Worm (Caenorhabditis elegans) whole organism, mixed stage, embryonic: ENCODE results near the gene slc-25A32.

Experiments
- M03D4.4 ChIP-seq: sonication (generic microtip); optimal IDR thresholded peaks from 2 replicates; lab custom pipeline; 2017; ENCODE audit warnings: mild to moderate bottlenecking, missing genetic modification characterization, missing compliant biosample characterization
- bed-3 ChIP-seq: fragments of 200-800 bp; sonication (Bioruptor generic); optimal IDR thresholded peaks from 3 replicates; lab custom pipeline; 2018; ENCODE audit warnings: mild to moderate bottlenecking, missing genetic modification characterization, moderate library complexity, missing compliant biosample characterization
- blmp-1 ChIP-seq: fragments of 150-350 bp; optimal IDR thresholded peaks from 2 replicates; lab custom pipeline; 2014; ENCODE audit warnings: missing biosample characterization, missing genetic modification characterization
- ceh-39 ChIP-seq: fragments of 150-350 bp; optimal IDR thresholded peaks from 2 replicates; lab custom pipeline; 2014; ENCODE audit warnings: missing biosample characterization, missing genetic modification characterization
- ceh-43 ChIP-seq: fragments of 200-800 bp; sonication (Bioruptor generic); optimal IDR thresholded peaks from 2 replicates; lab custom pipeline; 2018; ENCODE audit warnings: mild to moderate bottlenecking, missing genetic modification characterization, moderate library complexity, missing compliant biosample characterization
- ceh-83 ChIP-seq: fragments of 200-800 bp; sonication (Bioruptor generic); optimal IDR thresholded peaks from 2 replicates; lab custom pipeline; 2018; ENCODE audit warnings: mild to moderate bottlenecking, missing genetic modification characterization, missing compliant biosample characterization
- ces-1 ChIP-seq: fragments of 150-350 bp; optimal IDR thresholded peaks from 2 replicates; lab custom pipeline; 2014; ENCODE audit warnings: missing biosample characterization, missing genetic modification reagents, missing genetic modification characterization
- cnd-1 ChIP-seq: fragments of 200-800 bp; sonication (Bioruptor generic); optimal IDR thresholded peaks from 2 replicates; lab custom pipeline; 2018; ENCODE audit warnings: mild to moderate bottlenecking, missing genetic modification characterization, missing compliant biosample characterization
- drap-1 ChIP-seq: fragments of 200-800 bp; sonication (Bioruptor generic); optimal IDR thresholded peaks from 3 replicates; lab custom pipeline; 2018; ENCODE audit warnings: mild to moderate bottlenecking, missing genetic modification characterization, missing compliant biosample characterization
- elt-3 ChIP-seq: fragments of 150-350 bp; optimal IDR thresholded peaks from 2 replicates; lab custom pipeline; 2014; ENCODE audit warnings: missing biosample characterization, missing genetic modification characterization
- flh-1 ChIP-seq: fragments of 200-800 bp; sonication (Bioruptor generic); optimal IDR thresholded peaks from 2 replicates; lab custom pipeline; 2018; ENCODE audit warnings: mild to moderate bottlenecking, missing genetic modification characterization, moderate library complexity, missing compliant biosample characterization
- ham-2 ChIP-seq: fragments of 200-800 bp; sonication (Bioruptor generic); optimal IDR thresholded peaks from 2 replicates; lab custom pipeline; 2018; ENCODE audit warnings: mild to moderate bottlenecking, missing genetic modification characterization, missing compliant biosample characterization
- hlh-1 ChIP-seq: fragments of 150-350 bp; optimal IDR thresholded peaks from 2 replicates; lab custom pipeline; 2014; ENCODE audit warnings: missing biosample characterization, missing genetic modification reagents, missing genetic modification characterization
- lin-13 ChIP-seq: fragments of 150-350 bp; optimal IDR thresholded peaks from 2 replicates; lab custom pipeline; 2014; ENCODE audit warnings: missing biosample characterization, missing genetic modification characterization
- lin-32 ChIP-seq: fragments of 200-800 bp; sonication (Bioruptor generic); optimal IDR thresholded peaks from 2 replicates; lab custom pipeline; 2018; ENCODE audit warnings: mild to moderate bottlenecking, missing genetic modification characterization, missing compliant biosample characterization
- lsy-2 ChIP-seq: fragments of 150-350 bp; optimal IDR thresholded peaks from 2 replicates; lab custom pipeline; 2014; ENCODE audit warnings: missing biosample characterization, missing genetic modification characterization
- mab-5 ChIP-seq: fragments of 150-350 bp; optimal IDR thresholded peaks from 2 replicates; lab custom pipeline; 2014; ENCODE audit warnings: missing biosample characterization, missing genetic modification characterization
- mep-1 ChIP-seq: fragments of 150-350 bp; optimal IDR thresholded peaks from 2 replicates; lab custom pipeline; 2017; ENCODE audit warnings: missing biosample characterization, missing genetic modification reagents, missing genetic modification characterization, inconsistent platforms
- mls-2 ChIP-seq: sonication (generic microtip); optimal IDR thresholded peaks from 2 replicates; lab custom pipeline; 2016; ENCODE audit warnings: mild to moderate bottlenecking, missing genetic modification characterization, moderate library complexity, missing compliant biosample characterization
- nhr-12 ChIP-seq: fragments of 150-350 bp; optimal IDR thresholded peaks from 2 replicates; lab custom pipeline; 2014; ENCODE audit warnings: missing biosample characterization, missing genetic modification characterization
- nhr-2 ChIP-seq: fragments of 150-350 bp; optimal IDR thresholded peaks from 2 replicates; lab custom pipeline; 2014; ENCODE audit warnings: missing biosample characterization, missing genetic modification characterization
- nhr-237 ChIP-seq: fragments of 150-350 bp; optimal IDR thresholded peaks from 2 replicates; lab custom pipeline; 2014; ENCODE audit warnings: missing biosample characterization, missing genetic modification characterization
- nhr-28 ChIP-seq: fragments of 150-350 bp; optimal IDR thresholded peaks from 2 replicates; lab custom pipeline; 2014; ENCODE audit warnings: missing biosample characterization, missing genetic modification characterization
- nhr-76 ChIP-seq: sonication (generic microtip); optimal IDR thresholded peaks from 2 replicates; lab custom pipeline; 2017; ENCODE audit warnings: missing biosample characterization, missing genetic modification characterization
- pha-4 ChIP-seq: fragments of 150-350 bp; optimal IDR thresholded peaks from 2 replicates; lab custom pipeline; 2018; ENCODE audit warnings: missing biosample characterization, missing genetic modification reagents, missing genetic modification characterization
- sem-2 ChIP-seq: fragments of 200-800 bp; sonication (Bioruptor generic); optimal IDR thresholded peaks from 2 replicates; lab custom pipeline; 2018; ENCODE audit warnings: mild to moderate bottlenecking, missing genetic modification characterization, missing compliant biosample characterization
- snpc-4 ChIP-seq: fragments of 150-350 bp; optimal IDR thresholded peaks from 2 replicates; lab custom pipeline; 2014; ENCODE audit warnings: missing biosample characterization, missing genetic modification characterization
- sptf-1 ChIP-seq: sonication (generic microtip); optimal IDR thresholded peaks from 2 replicates; lab custom pipeline; 2017; ENCODE audit warnings: mild to moderate bottlenecking, missing genetic modification characterization, moderate library complexity, missing compliant biosample characterization
- tbx-8 ChIP-seq: fragments of 200-800 bp; sonication (Bioruptor generic); optimal IDR thresholded peaks from 2 replicates; lab custom pipeline; 2018; ENCODE audit warnings: mild to moderate bottlenecking, missing genetic modification characterization, moderate library complexity, missing compliant biosample characterization
- unc-120 ChIP-seq: sonication (generic microtip); optimal IDR thresholded peaks from 2 replicates; lab custom pipeline; 2017; ENCODE audit warnings: missing genetic modification characterization, missing compliant biosample characterization; ENCODE audit not compliant: poor library complexity, severe bottlenecking
- unc-39 ChIP-seq: fragments of 150-350 bp; optimal IDR thresholded peaks from 2 replicates; lab custom pipeline; 2014; ENCODE audit warnings: missing biosample characterization, missing genetic modification characterization
- zip-8 ChIP-seq: fragments of 150-350 bp; optimal IDR thresholded peaks from 2 replicates; lab custom pipeline; 2014; ENCODE audit warnings: missing biosample characterization, missing genetic modification characterization
- ztf-11 ChIP-seq: fragments of 150-350 bp; optimal IDR thresholded peaks from 2 replicates; lab custom pipeline; 2014; ENCODE audit warnings: missing biosample characterization, missing genetic modification characterization

Gene slc-25A32

ce11 chrII:8276057-8276456, at the start of gene slc-25A32, which contains the start of gene gei-14:
TSS of gene slc-25A32 (plus strand) at chrII:8276298.
TSS of gene gei-14 (minus strand) at chrII:8276231.
- TF ChIP-seq blmp-1 (tag; lab: Kevin White, UChicago), result no peak
- peak; percentile 70 for TF ChIP-seq lsy-2 (tag; lab: Kevin White, UChicago)

ce11 chrII:8226475-8226874, 49.6 kb upstream of the slc-25A32 start:
- TF ChIP-seq mab-5 (tag; lab: Kevin White, UChicago), result no peak
- no peak for TF ChIP-seq zip-8 (tag; lab: Kevin White, UChicago)
- no peak for TF ChIP-seq hlh-1
- TF ChIP-seq ztf-11, result no peak
- TF ChIP-seq tbx-8 (GFP tag; lab: Kevin White, UChicago), result no peak
- no peak for TF ChIP-seq M03D4.4
- no peak for TF ChIP-seq snpc-4
- TF ChIP-seq elt-3, result no peak
- TF ChIP-seq pha-4, result no peak
- TF ChIP-seq lsy-2 (tag; lab: Kevin White, UChicago), result no peak
- no peak for TF ChIP-seq ceh-43 (GFP tag; lab: Kevin White, UChicago)
- TF ChIP-seq nhr-12 (tag; lab: Kevin White, UChicago), result no peak
- TF ChIP-seq sptf-1 (tag; lab: Kevin White, UChicago), result no peak
- TF ChIP-seq unc-120 (tag; lab: Kevin White, UChicago), result no peak
- no peak for TF ChIP-seq nhr-76
- no peak for TF ChIP-seq nhr-2 (tag; lab: Kevin White, UChicago)
- TF ChIP-seq nhr-28 (tag; lab: Kevin White, UChicago), result no peak
- no peak for TF ChIP-seq nhr-237 (tag; lab: Kevin White, UChicago)

- no peak for TF ChIP-seq ceh-39 (tag; lab: Kevin White, UChicago)
- no peak for TF ChIP-seq mep-1 (tag; lab: Kevin White, UChicago)
- TF ChIP-seq nhr-28 (tag; lab: Kevin White, UChicago), result no peak
- no peak for TF ChIP-seq M03D4.4
- no peak for TF ChIP-seq lin-13
- TF ChIP-seq, all 35 proteins: peak for 0
Observed at ce11 chrII:8230976-8231375, 45.1 kb upstream of the slc-25A32 start, which contains the start of gene M110.9. TSS of gene M110.9 (plus strand) at chrII:8231276.

- TF ChIP-seq M03D4.4 (no peak), ztf-11 (no peak), tbx-8 (GFP tag; lab: Kevin White, UChicago) (no peak), mls-2 (tag; lab: Kevin White, UChicago) (no peak), nhr-12 (tag; lab: Kevin White, UChicago) (no peak), bed-3 (GFP tag; lab: Kevin White, UChicago) (no peak), ceh-43 (GFP tag; lab: Kevin White, UChicago) (no peak), ceh-39 (tag; lab: Kevin White, UChicago) (no peak), drap-1 (GFP tag; lab: Kevin White, UChicago) (no peak), mab-5 (tag; lab: Kevin White, UChicago) (no peak), nhr-2 (tag; lab: Kevin White, UChicago) (no peak), ces-1 (no peak), snpc-4 (no peak), elt-3 (no peak), pha-4 (no peak), flh-1 (GFP tag; lab: Kevin White, UChicago) (no peak), cnd-1 (no peak), ham-2 (no peak), lin-32 (no peak)
Observed at ce11 chrII:8232489-8232888, 43.6 kb upstream of the slc-25A32 start, which contains the start of gene M110.7. TSS of gene M110.7 (plus strand) at chrII:8232789.

DNA sequence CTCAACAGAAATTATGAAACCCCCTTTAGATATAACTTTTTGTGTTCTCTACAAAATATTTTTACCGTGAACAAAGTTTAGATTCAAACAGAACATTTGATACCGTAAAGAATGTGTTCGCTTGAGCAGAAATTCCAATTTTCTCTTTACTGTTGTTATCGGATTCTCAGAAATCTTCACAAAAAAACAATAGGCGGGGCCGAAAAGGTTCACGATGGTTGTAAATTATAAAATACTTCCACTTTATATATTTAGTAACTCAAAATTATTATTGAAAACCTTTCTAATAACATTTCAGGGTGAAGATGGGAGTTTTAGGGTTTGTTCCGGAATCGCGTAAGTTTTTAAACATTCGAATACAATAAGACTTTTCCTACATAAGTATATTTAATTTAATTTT, 37.9 kb upstream of the slc-25A32 start, which contains the start of gene nlp-5:
TSS of gene nlp-5 (plus strand) at position 301 of the 400 bp plus-strand sequence.
- TF ChIP-seq sem-2, result no peak
- TF ChIP-seq unc-39 (tag; lab: Kevin White, UChicago), result no peak
- TF ChIP-seq ceh-83, result no peak
- TF ChIP-seq lin-13, result no peak
- no peak for TF ChIP-seq mep-1 (tag; lab: Kevin White, UChicago)
- TF ChIP-seq elt-3, result no peak
- TF ChIP-seq bed-3 (GFP tag; lab: Kevin White, UChicago), result no peak
- no peak for TF ChIP-seq drap-1 (GFP tag; lab: Kevin White, UChicago)
- TF ChIP-seq ceh-43 (GFP tag; lab: Kevin White, UChicago), result no peak
- no peak for TF ChIP-seq mls-2 (tag; lab: Kevin White, UChicago)
